Fruit fly (Drosophila melanogaster) whole organism, adult: ENCODE measurements around the gene CG13458.

Experiments used
- CG11617 ChIP-seq: fragments of 200-800 bp; sonication (Bioruptor generic); optimal IDR thresholded peaks from 2 replicates; lab custom pipeline; 2017; ENCODE audit warnings: mild to moderate bottlenecking, missing biosample characterization, missing genetic modification reagents, missing genetic modification characterization
- CG12768 ChIP-seq: fragments of 200-800 bp; sonication (Bioruptor generic); optimal IDR thresholded peaks from 2 replicates; lab custom pipeline; 2017; ENCODE audit warnings: missing biosample characterization, missing genetic modification characterization, mild to moderate bottlenecking, moderate library complexity, missing genetic modification reagents
- CG14711 ChIP-seq: fragments of 200-800 bp; sonication (Bioruptor generic); optimal IDR thresholded peaks from 2 replicates; lab custom pipeline; 2018; ENCODE audit warnings: missing biosample characterization, mild to moderate bottlenecking, missing genetic modification characterization, moderate library complexity
- CG1620 ChIP-seq: fragments of 200-800 bp; sonication (Bioruptor generic); optimal IDR thresholded peaks from 2 replicates; lab custom pipeline; 2016; ENCODE audit warnings: missing biosample characterization, missing genetic modification characterization
- CG33017 ChIP-seq: fragments of 200-800 bp; sonication (Bioruptor generic); optimal IDR thresholded peaks from 2 replicates; lab custom pipeline; 2018; ENCODE audit warnings: missing biosample characterization, mild to moderate bottlenecking, missing genetic modification characterization, moderate library complexity
- CG5204 ChIP-seq: fragments of 200-800 bp; sonication (Bioruptor generic); optimal IDR thresholded peaks from 2 replicates; lab custom pipeline; 2016; ENCODE audit warnings: missing biosample characterization, missing genetic modification characterization
- CG7045 ChIP-seq: fragments of 200-800 bp; sonication (Bioruptor generic); optimal IDR thresholded peaks from 2 replicates; lab custom pipeline; 2017; ENCODE audit warnings: missing biosample characterization, mild to moderate bottlenecking, missing genetic modification characterization
- CG7101 ChIP-seq: fragments of 200-800 bp; sonication (Bioruptor generic); optimal IDR thresholded peaks from 2 replicates; lab custom pipeline; 2018; ENCODE audit warnings: missing biosample characterization, mild to moderate bottlenecking, missing genetic modification characterization, moderate library complexity
- Clk ChIP-seq: fragments of 200-800 bp; sonication (Bioruptor generic); optimal IDR thresholded peaks from 2 replicates; lab custom pipeline; 2017; ENCODE audit warnings: missing biosample characterization, missing genetic modification characterization
- Crg-1 ChIP-seq: fragments of 200-800 bp; sonication (Bioruptor generic); optimal IDR thresholded peaks from 2 replicates; lab custom pipeline; 2016; ENCODE audit warnings: missing biosample characterization, missing genetic modification characterization
- Hr96 ChIP-seq: fragments of 200-800 bp; sonication (Bioruptor generic); optimal IDR thresholded peaks from 2 replicates; lab custom pipeline; 2016; ENCODE audit warnings: missing biosample characterization, missing genetic modification characterization
- Mnt ChIP-seq: fragments of 200-800 bp; sonication (Bioruptor generic); optimal IDR thresholded peaks from 2 replicates; lab custom pipeline; 2016; ENCODE audit warnings: missing biosample characterization, mild to moderate bottlenecking, missing genetic modification characterization
- bab1 ChIP-seq: fragments of 200-800 bp; sonication (Bioruptor generic); optimal IDR thresholded peaks from 3 replicates; lab custom pipeline; 2019; ENCODE audit warnings: missing biosample characterization, mild to moderate bottlenecking, missing genetic modification characterization, moderate library complexity
- cic ChIP-seq: fragments of 200-800 bp; sonication (Bioruptor generic); optimal IDR thresholded peaks from 2 replicates; lab custom pipeline; 2017; ENCODE audit warnings: missing biosample characterization, mild to moderate bottlenecking, missing genetic modification characterization, moderate library complexity
- cnc ChIP-seq, 2 experiments: fragments of >200 bp; optimal IDR thresholded peaks; 2 replicates each; lab custom pipeline; 2017
- kay ChIP-seq: fragments of 200-800 bp; sonication (Bioruptor generic); peaks from one replicate; lab custom pipeline; 2016; ENCODE audit warnings: missing biosample characterization, missing genetic modification characterization, borderline replicate concordance
- ovo ChIP-seq: fragments of 200-800 bp; sonication (Bioruptor generic); optimal IDR thresholded peaks from 2 replicates; lab custom pipeline; 2016; ENCODE audit warnings: missing biosample characterization, missing genetic modification characterization
- pad ChIP-seq: fragments of 200-800 bp; sonication (Bioruptor generic); optimal IDR thresholded peaks from 3 replicates; lab custom pipeline; 2017; ENCODE audit warnings: missing biosample characterization, missing genetic modification characterization, mild to moderate bottlenecking, moderate library complexity, missing genetic modification reagents
- tj ChIP-seq: fragments of 200-800 bp; sonication (Bioruptor generic); optimal IDR thresholded peaks from 3 replicates; lab custom pipeline; 2017; ENCODE audit warnings: missing biosample characterization, mild to moderate bottlenecking, missing genetic modification characterization, moderate library complexity
- toe ChIP-seq: fragments of 200-800 bp; sonication (Bioruptor generic); optimal IDR thresholded peaks from 2 replicates; lab custom pipeline; 2016; ENCODE audit warnings: missing biosample characterization, missing genetic modification characterization

Gene CG13458

DNA sequence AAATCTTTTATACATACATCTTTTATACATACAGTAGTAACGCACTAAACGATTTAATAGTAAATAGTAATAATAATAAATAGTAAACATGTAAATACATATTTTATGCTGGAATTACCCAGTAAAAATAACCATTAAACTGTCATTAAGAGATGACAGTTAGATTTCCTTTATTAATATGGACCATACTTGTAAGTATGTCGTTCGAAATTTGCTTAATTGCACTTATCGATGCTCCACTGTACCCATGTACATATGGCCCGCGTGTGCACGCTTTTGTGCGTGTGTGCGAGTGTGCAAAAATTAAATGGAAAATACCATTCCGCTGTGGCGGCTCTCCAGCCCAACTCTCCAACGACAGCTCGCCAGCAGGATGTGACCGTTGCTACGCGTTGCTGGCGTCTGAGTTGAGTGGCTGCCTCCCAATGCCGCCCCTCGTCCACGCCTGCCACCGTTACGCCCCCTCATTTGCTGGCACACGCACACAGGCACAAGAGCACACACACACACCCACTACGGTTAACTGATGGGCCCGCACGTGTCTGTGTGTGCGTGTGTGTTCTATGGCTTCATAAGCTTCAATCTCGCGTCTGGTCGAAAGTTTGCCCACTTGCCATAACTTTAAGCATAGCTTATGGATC lies 10.6 kb upstream of the CG13458 start:
- TF ChIP-seq CG12768 (GFP tag; lab: Kevin White, UChicago), result no peak
- TF ChIP-seq pad, result peak; percentile 56
- no peak for TF ChIP-seq Clk (GFP tag; lab: Kevin White, UChicago)

DNA sequence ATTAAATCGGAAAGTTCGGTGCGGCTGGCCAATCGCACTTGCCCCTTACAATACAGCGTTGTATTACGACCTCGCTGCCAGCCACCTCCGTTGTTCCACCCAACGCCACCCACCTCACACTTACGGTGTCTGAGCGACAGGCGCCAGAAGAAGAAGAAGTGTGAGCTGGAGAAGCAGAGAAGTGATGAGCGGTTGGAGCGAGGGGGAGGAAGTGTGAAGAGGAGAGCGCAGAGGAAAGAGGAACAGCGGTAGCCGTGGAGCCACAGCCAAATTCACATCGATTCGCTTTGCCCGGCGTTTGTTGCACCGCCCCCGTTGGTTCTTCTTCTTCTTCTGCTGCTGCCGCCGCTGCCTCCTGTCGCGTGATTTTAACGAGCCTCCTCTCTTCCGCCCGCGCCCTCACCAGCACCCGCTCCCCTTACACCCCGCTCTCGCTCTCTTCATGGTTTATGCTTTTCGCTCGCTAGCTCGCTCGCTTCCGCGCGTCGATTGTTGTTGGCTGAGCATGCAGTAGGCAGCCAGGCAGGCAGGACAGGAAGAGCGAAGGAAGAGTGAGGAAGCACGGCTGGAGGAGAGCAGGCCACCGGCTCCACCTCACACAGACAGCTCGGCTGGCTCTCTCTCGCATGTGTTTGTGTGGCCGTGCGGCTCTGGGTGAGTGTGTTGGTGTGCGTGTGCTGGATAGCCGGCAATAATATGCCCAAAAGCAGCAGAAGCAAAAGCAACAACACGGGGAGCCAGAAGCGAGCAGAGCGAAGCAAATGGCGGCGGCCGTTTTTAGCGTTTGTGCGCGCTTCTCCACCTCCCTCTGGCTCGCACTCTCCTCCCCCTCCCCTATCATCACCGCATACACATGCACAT lies 9.1 kb upstream of the CG13458 start:
- TF ChIP-seq pad (peak; percentile 46), cic (GFP tag; lab: Kevin White, UChicago) (no peak), CG5204 (GFP tag; lab: Kevin White, UChicago) (no peak), CG7101 (tag; lab: Kevin White, UChicago) (no peak), kay (GFP tag; lab: Kevin White, UChicago) (no peak), tj (GFP tag; lab: Kevin White, UChicago) (peak; percentile 6), Hr96 (GFP tag; lab: Kevin White, UChicago) (no peak), bab1 (GFP tag; lab: Kevin White, UChicago) (no peak)

DNA sequence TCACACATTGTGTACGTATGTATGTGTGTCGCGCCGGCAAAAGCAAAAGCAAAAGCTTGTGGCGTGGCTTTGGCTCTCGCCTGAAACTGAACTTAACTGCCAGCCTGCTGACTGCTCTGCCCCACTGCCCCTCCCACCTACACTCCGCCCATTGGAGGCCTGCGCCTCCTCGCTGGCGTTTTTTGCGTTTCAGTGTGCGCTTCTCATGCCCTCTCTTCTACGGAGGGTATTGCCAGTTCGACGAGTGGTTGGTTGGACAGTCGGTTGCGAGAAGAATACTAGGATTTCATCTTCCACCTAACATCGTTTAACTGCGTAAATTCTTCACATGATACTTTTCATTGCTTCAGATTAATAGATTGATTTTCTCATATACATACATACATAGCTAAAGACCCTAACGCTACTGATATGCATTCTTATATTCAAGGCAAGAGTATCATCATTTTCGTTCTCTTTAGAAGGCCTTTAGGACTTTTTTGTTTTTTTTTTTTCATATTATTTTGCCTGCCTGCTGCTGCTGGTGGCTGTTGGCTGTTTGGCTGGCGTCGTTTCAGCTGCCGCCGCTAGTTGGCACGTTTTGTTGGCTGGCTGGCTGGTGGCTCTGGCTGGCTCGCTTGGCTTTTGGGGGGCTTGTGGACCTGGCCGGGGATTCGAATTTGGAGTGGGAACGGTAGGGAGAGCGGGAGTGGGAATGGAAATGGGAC lies 8.4 kb upstream of the CG13458 start:
- peak; percentile 38 for TF ChIP-seq Hr96 (GFP tag; lab: Kevin White, UChicago)
- no peak for TF ChIP-seq Clk (GFP tag; lab: Kevin White, UChicago)
- peak; percentile 23 for TF ChIP-seq CG7101 (tag; lab: Kevin White, UChicago)
- peak; percentile 39 for TF ChIP-seq CG33017 (tag; lab: Kevin White, UChicago)
- TF ChIP-seq CG12768 (GFP tag; lab: Kevin White, UChicago), result peak; percentile 22
- TF ChIP-seq toe (GFP tag; lab: Kevin White, UChicago), result no peak
- TF ChIP-seq bab1 (GFP tag; lab: Kevin White, UChicago), result no peak
- no peak for TF ChIP-seq Mnt (GFP tag; lab: Kevin White, UChicago)
- peak; percentile 51 for TF ChIP-seq CG5204 (GFP tag; lab: Kevin White, UChicago)
- TF ChIP-seq tj (GFP tag; lab: Kevin White, UChicago), result no peak
- TF ChIP-seq cnc (optimal IDR thresholded peaks at IDR 0.05; lab: Kevin White, UChicago), result no peak

DNA sequence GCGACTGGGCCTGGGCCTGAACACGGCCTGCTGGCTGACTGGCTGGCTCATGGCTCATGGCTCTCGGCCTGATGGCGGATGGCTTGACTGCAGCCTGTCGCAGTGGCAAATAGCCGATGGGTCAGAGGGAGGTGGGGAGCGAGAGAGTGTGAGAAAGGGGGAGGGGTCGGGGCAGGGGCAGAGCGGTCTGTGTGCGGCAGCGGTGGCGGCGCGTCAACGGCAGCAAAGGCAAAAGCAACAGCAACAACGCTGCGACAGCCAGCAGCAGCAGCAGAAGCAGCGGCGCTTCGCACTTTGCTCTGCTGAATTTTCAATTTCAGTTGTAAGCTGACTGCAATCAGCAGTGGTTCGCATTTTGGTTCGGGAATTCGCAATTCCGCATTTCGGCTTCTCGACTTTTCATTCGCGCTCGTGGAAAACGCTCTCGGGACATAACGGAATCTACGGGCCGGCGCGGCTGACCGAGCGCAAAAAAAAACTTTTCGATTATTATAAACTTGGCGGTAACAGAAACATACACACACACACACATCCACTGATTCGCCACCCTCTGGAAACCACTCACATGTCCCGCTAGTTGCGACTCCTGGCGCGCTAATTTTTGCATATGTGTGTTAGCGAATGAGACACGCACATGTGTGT lies 7.7 kb upstream of the CG13458 start, which contains the start of gene CG45071:
Gene CG45071 (plus strand): TSS at position 317 of the 642 bp plus-strand sequence.
- TF ChIP-seq ovo (GFP tag; lab: Kevin White, UChicago) (peak; percentile 52), CG14711 (tag; lab: Kevin White, UChicago) (no peak), CG7045 (GFP tag; lab: Kevin White, UChicago) (no peak), pad (peak; percentile 26), tj (GFP tag; lab: Kevin White, UChicago) (peak; percentile 94)

DNA sequence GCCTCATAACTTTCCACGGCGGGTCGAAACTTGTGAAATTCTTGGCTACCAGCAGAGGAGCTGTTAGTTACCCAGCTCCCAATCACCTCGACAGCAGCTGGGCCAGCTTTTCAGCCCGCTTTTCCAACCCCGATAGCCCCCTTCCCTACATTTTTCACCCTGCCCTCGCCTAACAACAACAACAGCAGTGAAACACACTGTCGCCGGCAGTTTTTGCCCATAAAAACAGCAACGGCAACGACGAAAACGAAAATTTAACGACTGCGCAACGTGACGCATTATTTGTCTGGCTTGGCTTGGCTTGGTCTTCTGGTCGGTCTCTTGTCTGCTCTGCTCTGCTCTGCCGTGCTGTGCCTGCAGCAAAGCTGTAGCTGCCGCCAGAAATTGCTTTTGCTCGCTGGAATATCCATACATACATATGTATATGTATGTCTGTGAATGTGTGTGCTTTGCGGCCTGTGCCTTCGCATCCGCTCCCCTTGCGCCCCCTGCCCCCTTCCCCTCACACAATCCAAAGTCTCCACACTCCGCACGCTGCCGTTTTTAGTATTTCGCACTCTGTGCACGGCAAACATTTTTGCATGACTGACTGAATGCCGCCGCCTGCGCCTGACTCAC lies 6.1 kb upstream of the CG13458 start:
- no peak for TF ChIP-seq Clk (GFP tag; lab: Kevin White, UChicago)
- TF ChIP-seq tj (GFP tag; lab: Kevin White, UChicago), result peak; percentile 80

DNA sequence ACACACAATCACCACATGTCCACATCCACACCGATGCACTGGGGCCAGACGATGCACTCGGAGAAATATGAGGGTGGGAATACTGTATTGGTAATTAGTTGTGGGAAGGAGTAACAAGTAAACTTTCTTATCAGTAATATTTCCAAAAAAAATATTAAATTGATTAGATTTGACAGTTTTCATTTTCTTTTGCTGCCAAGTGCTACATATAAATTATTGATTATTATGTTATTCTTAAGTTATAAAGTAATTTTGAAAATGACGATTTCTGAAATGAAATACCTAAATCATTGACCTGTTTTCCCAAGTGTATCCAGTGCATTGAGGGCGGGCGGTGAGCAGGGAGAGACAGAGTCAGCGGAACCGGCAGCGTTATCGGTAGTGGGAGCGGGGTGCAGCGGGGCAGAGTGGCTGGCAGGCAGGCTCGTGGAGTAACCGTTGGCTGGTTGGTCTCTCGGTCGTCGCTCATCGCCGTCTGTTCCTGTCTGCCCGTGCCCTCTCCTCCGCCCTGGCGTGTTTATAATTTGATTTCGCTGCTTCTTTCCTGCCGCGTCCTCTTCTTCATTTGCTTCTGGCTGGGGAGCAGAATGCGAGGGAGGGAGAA lies 5.5 kb upstream of the CG13458 start:
- TF ChIP-seq pad (peak; percentile 66), CG7101 (tag; lab: Kevin White, UChicago) (peak; percentile 64), cic (GFP tag; lab: Kevin White, UChicago) (no peak), CG11617 (GFP tag; lab: Kevin White, UChicago) (peak; percentile 63), kay (GFP tag; lab: Kevin White, UChicago) (peak; percentile 31), CG5204 (GFP tag; lab: Kevin White, UChicago) (peak; percentile 7), toe (GFP tag; lab: Kevin White, UChicago) (peak; percentile 10), Clk (GFP tag; lab: Kevin White, UChicago) (no peak), Hr96 (GFP tag; lab: Kevin White, UChicago) (peak; percentile 7), CG33017 (tag; lab: Kevin White, UChicago) (peak; percentile 19), tj (GFP tag; lab: Kevin White, UChicago) (peak; percentile 5), cnc (optimal IDR thresholded peaks at IDR 0.05; lab: Kevin White, UChicago) (no peak), Crg-1 (GFP tag; lab: Kevin White, UChicago) (no peak), CG14711 (tag; lab: Kevin White, UChicago) (peak; percentile 60), bab1 (GFP tag; lab: Kevin White, UChicago) (peak; percentile 52), CG7045 (GFP tag; lab: Kevin White, UChicago) (peak; percentile 24), CG1620 (GFP tag; lab: Kevin White, UChicago) (no peak)
